Fruit fly (Drosophila melanogaster) Kc167 (cell line): ENCODE measurements around the gene CG6574.

Experiments
- h ChIP-seq: fragments of >200 bp; optimal IDR thresholded peaks from 3 replicates; lab custom pipeline; 2018; ENCODE audit warnings: missing external identifiers
- ttk ChIP-seq: sonication (Bioruptor generic); optimal IDR thresholded peaks from 2 replicates; lab custom pipeline; 2017; ENCODE audit warnings: missing external identifiers

DNA sequence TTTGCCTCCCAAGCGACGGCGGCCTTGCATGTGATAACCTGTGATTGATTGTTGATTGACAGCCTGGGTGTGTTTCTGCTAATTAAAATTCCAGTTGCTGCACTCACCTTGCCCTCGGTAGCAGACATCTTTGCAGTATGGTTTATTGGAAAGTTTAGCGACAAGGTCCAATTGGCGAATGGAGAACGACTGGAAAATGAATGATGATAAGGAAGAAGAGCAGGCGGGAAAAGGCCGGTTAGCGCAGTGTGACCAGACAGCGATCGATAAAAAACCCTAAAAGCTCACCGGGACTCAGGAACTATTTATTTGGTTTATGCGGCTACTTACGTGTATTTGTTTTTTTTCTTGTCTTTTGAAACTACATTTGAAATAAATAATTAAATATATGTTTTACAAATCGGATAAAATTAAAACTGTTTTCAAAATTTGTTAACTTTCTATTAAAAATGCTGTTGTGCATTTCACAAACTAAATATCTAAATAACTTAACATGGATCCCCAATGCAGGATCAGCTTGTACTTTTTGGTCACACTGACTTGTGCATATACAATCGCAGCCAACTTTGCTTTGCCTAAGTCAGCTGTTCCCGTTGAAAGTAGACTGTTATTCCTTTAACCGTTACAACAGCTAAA lies 9.5 kb upstream of the CG6574 start, which contains the start of gene Fdh:
- TF ChIP-seq h (lab: Kevin White, UChicago) (no peak), ttk (lab: Kevin White, UChicago) (no peak)
